Worm (Caenorhabditis elegans): ENCODE results near the gene K10C2.14.

The K10C2.14 gene

DNA sequence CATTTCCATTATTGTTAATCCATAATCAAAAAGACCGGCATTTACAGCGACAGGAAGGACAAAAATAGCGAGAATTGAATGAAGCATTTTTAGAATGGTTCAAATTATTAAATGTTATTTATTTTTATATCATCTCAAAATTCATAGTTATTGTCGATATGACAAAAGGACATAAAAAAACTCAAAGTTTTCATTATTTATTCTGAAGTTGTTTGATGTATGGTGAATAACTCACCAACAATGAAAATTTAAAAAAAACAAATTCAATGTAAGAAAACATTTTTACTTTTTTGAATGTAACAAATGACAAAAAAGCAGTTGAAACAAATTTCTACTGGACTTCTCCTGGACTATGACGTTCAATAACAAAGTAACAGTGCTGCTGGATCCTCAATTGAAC lies at the start of gene K10C2.14:
TSS of gene K10C2.14 (minus strand) at position 101 of the 400 bp plus-strand sequence.
- TF ChIP-seq him-1 (tag; optimal IDR thresholded peaks at IDR 0.05) (no peak), W03F9.2 (tag; optimal IDR thresholded peaks at IDR 0.05) (no peak), dao-5 (tag; optimal IDR thresholded peaks at IDR 0.05) (no peak)

DNA sequence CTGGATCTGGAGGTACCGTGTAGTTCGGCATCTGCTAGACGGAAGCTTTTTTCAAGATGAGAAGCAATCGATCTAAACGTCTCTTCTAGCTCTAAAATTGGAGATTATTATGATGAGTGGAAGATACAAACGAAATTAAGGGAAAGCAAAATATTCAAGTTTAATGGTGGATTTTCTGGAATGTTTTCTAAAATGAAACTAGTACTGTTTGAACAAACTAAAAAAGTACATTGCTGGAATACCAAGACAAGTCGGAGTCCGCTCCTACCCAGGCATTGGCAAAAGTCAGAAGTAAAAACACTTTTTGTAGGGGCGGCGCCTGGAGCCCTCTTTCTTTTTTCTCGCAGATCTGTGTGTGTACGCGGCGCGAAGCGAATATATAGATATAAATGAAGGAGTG lies 44.4 kb upstream of the K10C2.14 start, which contains the start of gene gar-1:
TSS of gene gar-1 (minus strand) at position 101 of the 400 bp plus-strand sequence.
- no peak for TF ChIP-seq W03F9.2 (tag; optimal IDR thresholded peaks at IDR 0.05)
- no peak for TF ChIP-seq him-1 (tag; optimal IDR thresholded peaks at IDR 0.05)
- no peak for TF ChIP-seq dao-5 (tag; optimal IDR thresholded peaks at IDR 0.05)

DNA sequence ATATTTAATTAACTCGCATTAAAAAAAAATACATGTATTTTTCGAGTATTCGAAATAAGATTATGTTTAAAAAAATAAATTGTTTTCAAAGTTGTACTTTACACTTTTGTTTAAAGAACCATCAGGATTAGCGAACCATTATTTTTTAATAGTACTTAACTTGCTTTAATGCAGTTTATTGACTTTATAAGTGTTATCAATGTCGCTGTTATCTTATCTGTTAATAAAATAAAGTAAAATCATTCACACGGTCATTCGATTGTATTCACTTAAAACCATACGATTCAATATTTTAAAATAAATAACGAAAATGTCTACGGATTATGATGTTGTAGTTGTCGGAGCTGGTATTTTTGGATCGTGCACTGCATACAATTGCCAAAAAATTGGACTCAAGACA lies 36.2 kb upstream of the K10C2.14 start, which contains the start of gene C15B12.1:
TSS of gene C15B12.1 (plus strand) at position 271 of the 400 bp plus-strand sequence.
- TF ChIP-seq dao-5 (tag; optimal IDR thresholded peaks at IDR 0.05) (no peak), him-1 (tag; optimal IDR thresholded peaks at IDR 0.05) (no peak), W03F9.2 (tag; optimal IDR thresholded peaks at IDR 0.05) (no peak)

DNA sequence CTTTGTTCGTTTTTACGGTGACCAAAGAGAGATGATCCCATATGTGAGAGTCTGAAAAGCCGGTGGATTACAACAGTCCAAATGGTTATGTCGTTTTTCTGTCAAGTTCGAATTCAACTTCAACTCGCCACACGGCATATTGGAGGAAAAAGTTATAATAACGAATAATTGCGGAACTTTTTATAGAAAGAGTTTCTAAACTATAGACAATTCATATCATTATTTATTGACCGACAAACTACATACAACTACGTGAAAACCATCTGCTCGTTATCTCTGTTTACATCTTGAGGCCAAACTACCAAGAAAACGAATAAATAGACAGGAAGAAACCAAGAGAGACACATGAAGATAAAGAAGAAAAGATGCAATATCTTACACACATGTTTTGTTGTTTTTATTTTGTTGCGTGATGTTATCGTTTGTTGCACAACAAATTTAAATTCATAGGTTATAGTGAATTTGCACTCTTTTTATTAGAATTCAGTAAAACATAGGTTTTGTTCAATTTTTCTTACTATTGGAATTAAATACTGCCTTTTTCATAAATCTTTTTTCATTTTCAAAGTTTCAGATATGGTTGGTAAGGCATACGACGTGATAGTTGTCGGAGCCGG lies 33.4 kb upstream of the K10C2.14 start, which contains the start of the genes C15B12.4 and C15B12.8:
TSS of gene C15B12.4 (minus strand) at position 51 of the 617 bp plus-strand sequence.
TSS of gene C15B12.8 (plus strand) at position 567 of the 617 bp plus-strand sequence.
- TF ChIP-seq W03F9.2 (tag; optimal IDR thresholded peaks at IDR 0.05) (no peak), him-1 (tag; optimal IDR thresholded peaks at IDR 0.05) (no peak), dao-5 (tag; optimal IDR thresholded peaks at IDR 0.05) (no peak)

DNA sequence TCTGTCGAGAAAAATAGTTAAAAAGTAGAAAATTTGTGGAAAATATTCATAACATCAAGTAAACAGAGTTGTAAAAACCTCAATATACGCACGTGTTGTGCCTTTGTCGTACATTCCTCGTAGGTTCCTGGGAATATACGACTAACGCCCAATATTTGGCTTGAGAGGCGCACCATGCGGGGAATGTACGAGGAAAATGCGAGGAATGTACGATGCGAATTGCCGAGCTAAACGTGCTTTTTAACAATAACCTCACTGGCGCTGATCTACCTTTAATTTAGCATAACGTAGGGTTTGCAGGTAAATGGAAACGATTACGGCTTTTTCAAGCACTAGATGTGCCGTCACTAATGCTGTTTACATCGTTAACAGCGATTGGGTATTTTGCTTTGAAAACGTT lies 28.1 kb upstream of the K10C2.14 start, which contains the start of gene C15B12.9:
TSS of gene C15B12.9 (plus strand) at position 301 of the 400 bp plus-strand sequence.
- TF ChIP-seq W03F9.2 (tag; optimal IDR thresholded peaks at IDR 0.05) (no peak), dao-5 (tag; optimal IDR thresholded peaks at IDR 0.05) (no peak), him-1 (tag; optimal IDR thresholded peaks at IDR 0.05) (no peak)

DNA sequence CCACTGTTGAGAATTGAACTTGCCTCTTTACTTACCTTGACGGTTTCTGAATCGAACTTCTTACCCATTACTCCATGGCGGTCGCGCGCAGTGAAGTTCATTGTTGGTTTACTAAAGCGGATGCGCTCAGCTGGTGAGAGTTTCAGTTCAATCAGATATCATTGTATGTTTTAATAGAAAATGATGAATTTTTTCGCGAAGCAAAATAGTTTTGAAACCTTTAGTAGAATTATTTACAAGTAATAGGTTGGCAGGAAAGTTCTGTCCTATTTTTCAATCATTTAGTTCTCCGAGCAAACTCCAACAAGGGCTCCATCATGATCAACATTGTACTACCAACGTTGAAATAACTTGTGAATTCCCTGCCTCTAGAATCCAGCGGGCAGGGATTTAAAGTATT lies 27.1 kb upstream of the K10C2.14 start, which contains the start of gene C15B12.3:
TSS of gene C15B12.3 (minus strand) at position 101 of the 400 bp plus-strand sequence.
- TF ChIP-seq W03F9.2 (tag; optimal IDR thresholded peaks at IDR 0.05) (no peak), dao-5 (tag; optimal IDR thresholded peaks at IDR 0.05) (no peak), him-1 (tag; optimal IDR thresholded peaks at IDR 0.05) (no peak)

DNA sequence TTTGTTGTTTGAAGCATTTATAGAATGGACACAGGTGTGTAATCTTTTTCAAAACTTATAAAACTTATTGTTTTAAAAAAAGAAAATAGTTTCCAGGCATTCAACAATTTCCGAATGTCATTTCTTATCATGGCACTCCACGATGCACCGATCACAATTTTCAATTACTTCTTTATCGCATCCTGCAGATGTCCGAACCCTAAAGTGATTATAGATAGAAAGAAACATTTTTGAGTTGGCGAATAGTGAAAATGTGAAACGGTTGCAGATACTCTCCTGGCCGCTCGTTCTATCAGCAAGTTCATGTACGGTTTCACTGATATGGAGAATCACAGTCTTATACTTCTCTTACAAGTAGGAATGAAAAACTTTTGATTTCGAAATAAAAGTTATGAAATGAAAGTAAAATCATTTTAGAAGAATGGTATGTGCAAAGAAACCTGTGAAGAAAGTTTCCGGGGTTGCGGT lies 22.7 kb upstream of the K10C2.14 start, which contains the start of gene C15B12.2:
TSS of gene C15B12.2 (plus strand) at position 418 of the 468 bp plus-strand sequence.
- TF ChIP-seq him-1 (tag; optimal IDR thresholded peaks at IDR 0.05) (no peak), W03F9.2 (tag; optimal IDR thresholded peaks at IDR 0.05) (no peak), dao-5 (tag; optimal IDR thresholded peaks at IDR 0.05) (no peak)

DNA sequence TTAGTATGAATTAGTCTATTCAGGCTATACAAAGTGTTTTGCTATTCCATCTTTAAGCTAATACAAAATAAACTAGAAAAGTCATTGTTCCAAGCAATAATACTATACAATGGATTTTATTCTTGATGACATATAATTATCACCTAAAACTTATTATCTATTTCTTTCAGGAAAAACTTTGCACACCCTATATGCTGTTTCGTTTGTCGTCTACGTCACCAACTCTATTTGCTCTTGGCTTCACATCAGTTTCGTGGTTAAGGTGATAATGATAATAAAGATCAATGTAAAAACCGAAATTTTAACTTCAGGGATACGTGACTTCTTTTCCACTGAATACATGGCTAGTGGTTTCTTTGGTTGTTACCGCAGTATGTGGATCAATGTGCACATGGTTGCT lies 22.1 kb upstream of the K10C2.14 start:
- TF ChIP-seq W03F9.2 (tag; optimal IDR thresholded peaks at IDR 0.05) (no peak), dao-5 (tag; optimal IDR thresholded peaks at IDR 0.05) (no peak), him-1 (tag; optimal IDR thresholded peaks at IDR 0.05) (no peak)

DNA sequence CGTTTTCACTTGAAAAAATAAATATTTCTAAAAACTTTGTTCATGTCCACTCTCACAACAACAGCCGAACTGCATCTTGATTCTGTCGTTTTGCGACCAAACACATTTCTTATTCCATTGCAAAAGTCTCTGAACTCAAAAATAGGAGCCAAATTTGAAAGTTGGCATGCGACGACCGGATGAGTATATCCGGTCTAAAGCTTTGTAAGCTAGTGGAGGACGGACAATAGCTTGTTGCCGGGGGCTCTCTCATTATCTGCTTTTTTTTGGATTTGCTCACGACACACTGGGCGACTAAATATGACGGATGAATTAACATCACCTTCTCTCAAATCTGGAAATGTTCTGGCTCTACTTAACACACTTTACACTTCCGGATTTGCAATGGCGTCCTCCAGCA lies 21.4 kb upstream of the K10C2.14 start, which contains the start of gene K04E7.1:
TSS of gene K04E7.1 (plus strand) at position 301 of the 400 bp plus-strand sequence.
- TF ChIP-seq dao-5 (tag; optimal IDR thresholded peaks at IDR 0.05) (no peak), him-1 (tag; optimal IDR thresholded peaks at IDR 0.05) (no peak), W03F9.2 (tag; optimal IDR thresholded peaks at IDR 0.05) (no peak)

DNA sequence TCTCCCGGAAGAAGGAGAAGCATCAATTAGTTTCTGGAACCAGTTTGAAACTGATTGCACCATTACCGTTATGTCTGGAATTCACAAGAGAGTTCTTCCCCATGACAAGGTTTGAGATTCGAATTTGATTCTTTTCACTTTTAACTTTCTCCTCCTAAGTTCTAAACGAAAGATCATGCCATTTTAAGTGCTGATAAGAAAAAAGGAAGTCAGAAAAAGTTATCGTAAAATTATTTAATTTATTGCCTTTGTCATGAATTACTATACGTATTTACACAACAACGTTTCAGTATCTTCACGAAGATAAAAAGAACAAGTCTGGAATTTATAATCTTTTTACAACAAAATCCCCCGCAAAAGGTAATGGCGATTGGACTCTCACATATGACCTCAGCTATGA lies 19.8 kb upstream of the K10C2.14 start:
- TF ChIP-seq dao-5 (tag; optimal IDR thresholded peaks at IDR 0.05) = no peak
- no peak for TF ChIP-seq W03F9.2 (tag; optimal IDR thresholded peaks at IDR 0.05)
- no peak for TF ChIP-seq him-1 (tag; optimal IDR thresholded peaks at IDR 0.05)

DNA sequence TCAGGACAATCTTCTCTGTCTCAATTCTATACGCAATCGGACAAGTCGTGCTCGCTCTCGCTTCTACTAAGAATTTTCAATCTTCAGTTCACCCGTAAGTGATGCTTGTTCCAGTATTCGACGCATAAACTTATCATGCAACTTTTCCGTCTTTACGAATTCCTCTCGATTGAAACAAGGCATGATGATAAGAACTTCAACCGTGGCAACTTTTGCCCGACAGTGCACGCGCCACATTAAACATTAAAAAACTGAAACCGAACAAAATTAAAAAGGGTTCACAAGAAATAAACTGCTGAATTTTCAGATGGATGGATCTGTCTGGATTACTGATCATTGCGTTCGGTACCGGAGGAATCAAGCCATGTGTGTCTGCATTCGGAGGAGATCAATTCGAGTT lies 18.1 kb upstream of the K10C2.14 start:
- TF ChIP-seq W03F9.2 (tag; optimal IDR thresholded peaks at IDR 0.05) (no peak), him-1 (tag; optimal IDR thresholded peaks at IDR 0.05) (no peak), dao-5 (tag; optimal IDR thresholded peaks at IDR 0.05) (no peak)

DNA sequence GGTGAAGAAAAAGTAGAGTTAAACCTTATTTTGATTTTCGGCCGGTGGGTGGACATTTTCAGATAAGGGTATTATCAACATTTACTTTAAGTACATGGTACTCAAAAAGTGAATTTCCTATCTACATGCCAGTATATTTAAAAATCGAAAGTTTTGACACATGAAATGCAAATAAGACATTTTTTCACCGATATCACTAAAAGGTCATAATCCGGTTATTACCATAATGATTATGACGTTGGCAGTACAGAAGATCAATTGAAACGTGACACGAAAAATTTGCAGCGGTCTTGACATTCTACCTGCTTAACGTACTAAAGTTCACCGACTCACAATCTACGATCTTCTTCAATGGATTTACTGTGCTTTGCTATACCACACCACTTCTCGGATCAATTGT lies 17.6 kb upstream of the K10C2.14 start:
- TF ChIP-seq him-1 (tag; optimal IDR thresholded peaks at IDR 0.05) = no peak
- no peak for TF ChIP-seq W03F9.2 (tag; optimal IDR thresholded peaks at IDR 0.05)
- no peak for TF ChIP-seq dao-5 (tag; optimal IDR thresholded peaks at IDR 0.05)

DNA sequence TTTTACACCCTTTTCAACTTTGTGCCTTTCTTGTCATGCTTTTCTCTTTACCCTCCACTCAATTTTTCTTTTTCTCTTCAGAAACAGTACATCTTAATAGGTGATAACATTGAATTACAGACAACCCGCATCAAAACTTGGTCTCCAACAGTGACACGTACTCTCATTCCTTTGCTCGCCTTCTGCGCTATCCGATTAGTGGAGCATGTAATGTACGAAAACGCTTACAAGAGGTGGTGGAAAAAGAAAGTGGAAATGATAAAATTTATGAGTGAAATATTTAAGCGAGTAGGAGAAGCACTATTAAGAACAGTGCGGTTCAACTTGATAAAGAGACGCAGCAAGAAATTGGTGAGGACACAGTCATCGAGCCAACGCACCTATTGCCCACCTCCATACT lies 16.2 kb upstream of the K10C2.14 start, which contains the start of gene pept-1:
TSS of gene pept-1 (plus strand) at position 306 of the 400 bp plus-strand sequence.
- TF ChIP-seq him-1 (tag; optimal IDR thresholded peaks at IDR 0.05) (no peak), dao-5 (tag; optimal IDR thresholded peaks at IDR 0.05) (no peak), W03F9.2 (tag; optimal IDR thresholded peaks at IDR 0.05) (no peak)

DNA sequence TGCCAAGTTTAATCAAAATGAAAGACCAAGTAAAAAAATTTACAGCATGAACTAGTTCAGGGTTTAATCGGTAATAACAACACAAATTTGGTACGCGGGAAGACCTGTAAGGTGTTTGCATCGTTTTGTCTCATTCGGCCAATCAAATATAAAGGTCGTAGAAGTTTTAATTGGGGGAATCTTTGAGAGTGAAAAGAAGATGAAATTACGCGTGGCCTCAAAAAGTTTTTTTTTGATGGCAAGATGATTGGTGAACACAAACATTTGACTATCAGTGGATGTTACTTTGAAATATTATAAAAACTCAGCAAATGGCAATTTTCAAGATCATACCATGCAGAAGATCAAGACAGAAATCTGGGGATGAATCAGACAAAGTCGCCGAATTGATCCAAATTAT lies 14.8 kb upstream of the K10C2.14 start, which contains the start of gene nas-33:
TSS of gene nas-33 (minus strand) at position 101 of the 400 bp plus-strand sequence.
- TF ChIP-seq W03F9.2 (tag; optimal IDR thresholded peaks at IDR 0.05) (no peak), him-1 (tag; optimal IDR thresholded peaks at IDR 0.05) (no peak), dao-5 (tag; optimal IDR thresholded peaks at IDR 0.05) (no peak)
